Worm (Caenorhabditis elegans) whole organism, midembryonic: ENCODE measurements around the gene fbxa-199.

Experiments
- cog-1 ChIP-seq: sonication (generic microtip); optimal IDR thresholded peaks from 2 replicates; lab custom pipeline; 2016; ENCODE audit warnings: missing genetic modification characterization, missing compliant biosample characterization
- flt-1 ChIP-seq: fragments of 200-800 bp; sonication (Bioruptor generic); IDR thresholded peaks from 2 replicates; pipeline ENCODE4 v1.3.6; 2022; ENCODE audit warnings: missing genetic modification characterization, missing compliant biosample characterization
- klf-2 ChIP-seq: fragments of 200-800 bp; sonication (Bioruptor generic); conservative IDR thresholded peaks from 2 replicates; pipeline ENCODE4 v1.3.6; 2022; ENCODE audit warnings: missing genetic modification reagents, missing genetic modification characterization, missing compliant biosample characterization
- med-1 ChIP-seq: sonication (generic microtip); optimal IDR thresholded peaks from 2 replicates; lab custom pipeline; 2017; ENCODE audit warnings: missing genetic modification characterization, mild to moderate bottlenecking, missing compliant biosample characterization, antibody characterized with exemption, missing genetic modification reagents; ENCODE audit not compliant: insufficient read depth
- ref-1 ChIP-seq: fragments of 200-800 bp; sonication (Bioruptor generic); conservative IDR thresholded peaks from 2 replicates; pipeline ENCODE4 v1.3.6; 2022; ENCODE audit warnings: missing genetic modification reagents, missing genetic modification characterization, missing compliant biosample characterization
- ztf-23 ChIP-seq: fragments of 200-800 bp; sonication (Bioruptor generic); IDR thresholded peaks from 2 replicates; pipeline ENCODE4 v1.3.6; 2022; ENCODE audit warnings: missing genetic modification reagents, missing genetic modification characterization, missing compliant biosample characterization
- ztf-29 ChIP-seq: fragments of 200-800 bp; sonication (Bioruptor generic); IDR thresholded peaks from 2 replicates; pipeline ENCODE4 v1.3.6; 2022; ENCODE audit warnings: missing genetic modification reagents, missing genetic modification characterization, missing compliant biosample characterization

- no peak for TF ChIP-seq med-1 (GFP tag; lab: Kevin White, UChicago)
- no peak for TF ChIP-seq ref-1 (GFP tag; lab: Robert Waterston, UW)
- TF ChIP-seq ztf-23 (GFP tag; lab: Robert Waterston, UW), result no peak
- no peak for TF ChIP-seq flt-1 (GFP tag; lab: Robert Waterston, UW)
- TF ChIP-seq cog-1 (tag; lab: Kevin White, UChicago), result no peak
- no peak for TF ChIP-seq klf-2 (GFP tag; lab: Robert Waterston, UW)
- TF ChIP-seq ztf-29 (GFP tag; lab: Robert Waterston, UW), result no peak
These were observed 9.7 kb downstream of the fbxa-199 start, which contains the start of gene srh-170 for ce11 chrV:15388820-15389384.
